Fruit fly (Drosophila melanogaster) whole organism, prepupa: Measurements from ENCODE around the gene CG3597.
A peak's percentile ranks its signal among the peaks of the same experiment; 100 is the strongest.

ENCODE experiments used
- Blimp-1 ChIP-seq: fragments of 200-800 bp; sonication (Bioruptor generic); optimal IDR thresholded peaks from 3 replicates; lab custom pipeline; 2017; ENCODE audit warnings: missing biosample characterization, missing genetic modification characterization, mild to moderate bottlenecking, moderate library complexity, missing genetic modification reagents
- CG10669 ChIP-seq: fragments of 200-800 bp; sonication (Bioruptor generic); optimal IDR thresholded peaks from 3 replicates; lab custom pipeline; 2018; ENCODE audit warnings: missing biosample characterization, mild to moderate bottlenecking, missing genetic modification characterization, moderate library complexity
- CG3032 ChIP-seq: fragments of 200-800 bp; optimal IDR thresholded peaks from 2 replicates; lab custom pipeline; 2019; ENCODE audit warnings: missing biosample characterization, mild to moderate bottlenecking, missing genetic modification characterization, moderate library complexity
- CG6854 ChIP-seq: fragments of 200-800 bp; sonication (Bioruptor generic); optimal IDR thresholded peaks from 2 replicates; lab custom pipeline; 2017; ENCODE audit warnings: missing biosample characterization, mild to moderate bottlenecking, missing genetic modification characterization
- CG7368 ChIP-seq: fragments of 200-800 bp; sonication (Bioruptor generic); optimal IDR thresholded peaks from 3 replicates; lab custom pipeline; 2016; ENCODE audit warnings: missing biosample characterization, missing genetic modification characterization
- CG9139 ChIP-seq: fragments of 200-800 bp; sonication (Bioruptor generic); optimal IDR thresholded peaks from 3 replicates; lab custom pipeline; 2017; ENCODE audit warnings: missing biosample characterization, mild to moderate bottlenecking, missing genetic modification characterization
- OdsH ChIP-seq: fragments of 200-800 bp; sonication (Bioruptor generic); optimal IDR thresholded peaks from 3 replicates; lab custom pipeline; 2016; ENCODE audit warnings: missing biosample characterization, missing genetic modification characterization
- fkh ChIP-seq: fragments of 200-800 bp; sonication (Bioruptor generic); optimal IDR thresholded peaks from 3 replicates; lab custom pipeline; 2017; ENCODE audit warnings: missing biosample characterization, mild to moderate bottlenecking, missing genetic modification characterization, moderate library complexity
- lz ChIP-seq: fragments of 200-800 bp; sonication (Bioruptor generic); optimal IDR thresholded peaks from 3 replicates; lab custom pipeline; 2016; ENCODE audit warnings: missing biosample characterization, missing genetic modification characterization

DNA sequence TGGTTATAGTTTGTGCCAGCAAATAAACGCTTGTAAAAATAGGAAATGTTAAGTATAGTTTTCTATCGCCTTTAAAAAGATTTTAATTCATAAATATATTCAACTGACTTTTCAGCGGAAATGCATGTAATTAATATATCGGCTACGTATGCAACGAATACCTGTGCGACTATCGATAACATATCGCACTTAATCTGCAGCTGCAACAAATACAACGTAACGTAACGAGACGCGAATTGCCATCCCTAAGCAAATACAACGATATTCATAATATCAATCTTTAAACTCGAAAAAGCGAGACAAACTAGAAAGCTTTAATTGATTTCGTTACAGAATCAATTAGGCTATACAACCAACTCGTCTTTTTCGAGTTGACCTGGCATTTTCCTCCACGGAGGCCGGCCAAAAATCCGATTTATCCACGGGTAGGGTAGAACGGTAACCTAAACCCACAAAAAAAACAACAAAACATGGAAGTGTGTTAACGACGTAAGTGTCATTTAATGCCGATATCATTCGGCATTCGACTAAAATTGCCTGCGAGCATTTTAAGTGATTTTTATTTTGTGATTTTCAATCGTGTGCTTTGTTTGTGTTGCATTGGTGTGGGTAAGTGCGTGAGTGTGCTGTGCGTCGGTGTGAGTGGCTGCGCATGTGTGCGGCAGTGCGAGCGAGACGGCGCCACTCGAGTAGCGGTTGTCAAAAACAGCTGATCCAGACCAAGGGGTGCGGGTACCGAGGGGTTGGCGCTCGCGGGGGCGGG, 4.5 kb upstream of the CG3597 start, which contains the start of gene Atxn7:
- peak; percentile 17 for TF ChIP-seq CG7368
- TF ChIP-seq CG10669 (GFP tag; lab: Kevin White, UChicago) = peak; percentile 46
- TF ChIP-seq CG3032 (tag; lab: Kevin White, UChicago) = peak; percentile 47
- peak; percentile 76 for TF ChIP-seq CG6854 (GFP tag; lab: Kevin White, UChicago)
- peak; percentile 65 for TF ChIP-seq OdsH
- TF ChIP-seq lz (GFP tag; lab: Kevin White, UChicago) = peak; percentile 81
- TF ChIP-seq fkh (GFP tag; lab: Kevin White, UChicago) = peak; percentile 97
- peak; percentile 59 for TF ChIP-seq Blimp-1 (GFP tag; lab: Kevin White, UChicago)
- peak; percentile 20 for TF ChIP-seq CG9139
